Worm (Caenorhabditis elegans) whole organism, L1 larva: Measurements from ENCODE around the gene C34C6.10.
A peak's percentile ranks its signal among the peaks of the same experiment; 100 is the strongest.

ENCODE experiments used
- C16A3.4 ChIP-seq: fragments of 150-350 bp; optimal IDR thresholded peaks from 2 replicates; lab custom pipeline; 2014; ENCODE audit warnings: missing biosample characterization, missing genetic modification characterization
- C34B4.2 ChIP-seq: sonication (generic microtip); optimal IDR thresholded peaks from 2 replicates; lab custom pipeline; 2017; ENCODE audit warnings: mild to moderate bottlenecking, missing genetic modification characterization, missing compliant biosample characterization
- F16B12.6 ChIP-seq: fragments of 150-350 bp; optimal IDR thresholded peaks from 2 replicates; lab custom pipeline; 2014; ENCODE audit warnings: missing biosample characterization, missing genetic modification characterization
- Y116A8C.19 ChIP-seq: sonication (generic microtip); optimal IDR thresholded peaks from 2 replicates; lab custom pipeline; 2016; ENCODE audit warnings: missing compliant biosample characterization, missing genetic modification characterization, borderline replicate concordance
- aly-2 ChIP-seq: fragments of 150-350 bp; optimal IDR thresholded peaks from 2 replicates; lab custom pipeline; 2014; ENCODE audit warnings: missing biosample characterization, missing genetic modification characterization
- blmp-1 ChIP-seq: fragments of 150-350 bp; optimal IDR thresholded peaks from 2 replicates; lab custom pipeline; 2014; ENCODE audit warnings: missing biosample characterization, missing genetic modification characterization
- ceh-63 ChIP-seq: fragments of 200-800 bp; sonication (Bioruptor generic); optimal IDR thresholded peaks from 2 replicates; lab custom pipeline; 2018; ENCODE audit warnings: mild to moderate bottlenecking, missing genetic modification characterization, missing compliant biosample characterization
- ceh-8 ChIP-seq: fragments of 200-800 bp; sonication (Bioruptor generic); optimal IDR thresholded peaks from 2 replicates; lab custom pipeline; 2018; ENCODE audit warnings: mild to moderate bottlenecking, missing genetic modification characterization, moderate library complexity, missing compliant biosample characterization
- ceh-82 ChIP-seq, 3 experiments: fragments of 150-350 bp in 1 of 3; sonication (generic microtip) in 2 of 3; optimal IDR thresholded peaks; 2 replicates each; lab custom pipeline; 2014 to 2017; ENCODE audit warnings: missing biosample characterization in 3 of 3, missing genetic modification characterization in 3 of 3
- ceh-90 ChIP-seq: sonication (generic microtip); optimal IDR thresholded peaks from 2 replicates; lab custom pipeline; 2016; ENCODE audit warnings: missing genetic modification characterization, missing compliant biosample characterization
- dpl-1 ChIP-seq, 3 experiments: fragments of 150-350 bp in 2 of 3; sonication (generic microtip) in 1 of 3; optimal IDR thresholded peaks; 2 replicates each; lab custom pipeline; 2014 to 2017; ENCODE audit warnings: missing biosample characterization in 3 of 3, missing genetic modification characterization in 3 of 3, missing genetic modification reagents in 3 of 3
- egl-13 ChIP-seq: sonication (generic microtip); optimal IDR thresholded peaks from 2 replicates; lab custom pipeline; 2016; ENCODE audit warnings: missing genotype, missing genetic modification reagents, missing genetic modification characterization, missing compliant biosample characterization
- egl-27 ChIP-seq, 2 experiments: fragments of 150-350 bp in 1 of 2; sonication (generic microtip); optimal IDR thresholded peaks; 3 replicates each; lab custom pipeline; 2017 to 2018; ENCODE audit warnings: missing biosample characterization in 2 of 2, missing genetic modification characterization in 2 of 2, missing genetic modification reagents in 2 of 2
- elt-2 ChIP-seq: sonication (generic microtip); optimal IDR thresholded peaks from 2 replicates; lab custom pipeline; 2016; ENCODE audit warnings: missing genetic modification characterization, mild to moderate bottlenecking, inconsistent platforms, missing compliant biosample characterization, missing genetic modification reagents
- elt-3 ChIP-seq, 6 experiments: fragments of 150-350 bp in 1 of 6; sonication (generic microtip); optimal IDR thresholded peaks; 2 replicates each; lab custom pipeline; 2017 to 2018; ENCODE audit warnings: missing biosample characterization in 6 of 6, missing genetic modification characterization in 6 of 6, inconsistent platforms in 1 of 6
- ets-5 ChIP-seq: fragments of 200-800 bp; sonication (Bioruptor generic); IDR thresholded peaks from 2 replicates; pipeline ENCODE4 v1.3.6; 2022; ENCODE audit warnings: missing genetic modification characterization, missing compliant biosample characterization
- fkh-8 ChIP-seq: sonication (generic microtip); optimal IDR thresholded peaks from 2 replicates; lab custom pipeline; 2016; ENCODE audit warnings: mild to moderate bottlenecking, missing genetic modification characterization, missing compliant biosample characterization
- hlh-17 ChIP-seq: fragments of 200-800 bp; sonication (Bioruptor generic); optimal IDR thresholded peaks from 2 replicates; lab custom pipeline; 2018; ENCODE audit warnings: missing genetic modification characterization, mild to moderate bottlenecking, missing compliant biosample characterization, moderate library complexity, borderline replicate concordance
- hpl-2 ChIP-seq: fragments of 150-350 bp; optimal IDR thresholded peaks from 2 replicates; lab custom pipeline; 2014; ENCODE audit warnings: missing biosample characterization, missing genetic modification reagents, missing genetic modification characterization
- irx-1 ChIP-seq: sonication (generic microtip); optimal IDR thresholded peaks from 2 replicates; lab custom pipeline; 2016; ENCODE audit warnings: missing genetic modification characterization, missing compliant biosample characterization
- isw-1 ChIP-seq: fragments of 200-800 bp; sonication (Bioruptor generic); IDR thresholded peaks from 2 replicates; pipeline ENCODE4 v1.3.6; 2022; ENCODE audit warnings: missing genetic modification characterization, missing compliant biosample characterization
- jun-1 ChIP-seq: fragments of 150-350 bp; optimal IDR thresholded peaks from 2 replicates; lab custom pipeline; 2014; ENCODE audit warnings: missing biosample characterization, missing genetic modification reagents, missing genetic modification characterization
- lin-35 ChIP-seq, 2 experiments: fragments of 150-350 bp; optimal IDR thresholded peaks; 2 replicates each; lab custom pipeline; 2014; ENCODE audit warnings: missing biosample characterization in 2 of 2, missing genetic modification characterization in 2 of 2, missing genetic modification reagents in 2 of 2
- lin-39 ChIP-seq: fragments of 150-350 bp; optimal IDR thresholded peaks from 2 replicates; lab custom pipeline; 2014; ENCODE audit warnings: missing biosample characterization, missing genetic modification reagents, missing genetic modification characterization
- mab-9 ChIP-seq: fragments of 200-800 bp; sonication (Bioruptor generic); IDR thresholded peaks from 2 replicates; pipeline ENCODE4 v1.3.6; 2022; ENCODE audit warnings: missing genetic modification reagents, missing genetic modification characterization, missing compliant biosample characterization
- mdl-1 ChIP-seq, 2 experiments: fragments of 150-350 bp; optimal IDR thresholded peaks; 2 replicates each; lab custom pipeline; 2014 to 2017; ENCODE audit warnings: missing biosample characterization in 2 of 2, missing genetic modification characterization in 2 of 2, inconsistent platforms in 1 of 2
- mef-2 ChIP-seq: fragments of 150-350 bp; optimal IDR thresholded peaks from 2 replicates; lab custom pipeline; 2014; ENCODE audit warnings: missing biosample characterization, missing genetic modification characterization
- mep-1 ChIP-seq: fragments of 150-350 bp; optimal IDR thresholded peaks from 2 replicates; lab custom pipeline; 2014; ENCODE audit warnings: missing biosample characterization, missing genetic modification characterization
- nhr-12 ChIP-seq: sonication (generic microtip); optimal IDR thresholded peaks from 2 replicates; lab custom pipeline; 2017; ENCODE audit warnings: missing biosample characterization, missing genetic modification characterization
- nhr-20 ChIP-seq: sonication (generic microtip); optimal IDR thresholded peaks from 2 replicates; lab custom pipeline; 2016; ENCODE audit warnings: mild to moderate bottlenecking, missing genetic modification characterization, missing compliant biosample characterization
- nhr-28 ChIP-seq: fragments of 150-350 bp; optimal IDR thresholded peaks from 2 replicates; lab custom pipeline; 2014; ENCODE audit warnings: missing biosample characterization, missing genetic modification characterization
- nhr-71 ChIP-seq: sonication (generic microtip); optimal IDR thresholded peaks from 2 replicates; lab custom pipeline; 2016; ENCODE audit warnings: mild to moderate bottlenecking, missing genetic modification characterization, moderate library complexity, missing compliant biosample characterization
- nhr-76 ChIP-seq: sonication (generic microtip); optimal IDR thresholded peaks from 2 replicates; lab custom pipeline; 2017; ENCODE audit warnings: missing biosample characterization, missing genetic modification characterization
- nhr-77 ChIP-seq: fragments of 150-350 bp; optimal IDR thresholded peaks from 2 replicates; lab custom pipeline; 2014; ENCODE audit warnings: missing biosample characterization, missing genetic modification characterization
- nhr-90 ChIP-seq: sonication (generic microtip); optimal IDR thresholded peaks from 2 replicates; lab custom pipeline; 2016; ENCODE audit warnings: mild to moderate bottlenecking, missing genetic modification characterization, missing compliant biosample characterization; ENCODE audit not compliant: poor library complexity
- pax-3 ChIP-seq: fragments of 200-800 bp; sonication (Bioruptor generic); optimal IDR thresholded peaks from 2 replicates; lab custom pipeline; 2018; ENCODE audit warnings: mild to moderate bottlenecking, missing genetic modification characterization, moderate library complexity, missing compliant biosample characterization
- rnt-1 ChIP-seq: sonication (generic microtip); optimal IDR thresholded peaks from 2 replicates; lab custom pipeline; 2016; ENCODE audit warnings: mild to moderate bottlenecking, missing genetic modification characterization, moderate library complexity, missing compliant biosample characterization
- skn-1 ChIP-seq: fragments of 150-350 bp; optimal IDR thresholded peaks from 2 replicates; lab custom pipeline; 2014; ENCODE audit warnings: missing biosample characterization, missing genetic modification characterization
- snu-23 ChIP-seq: sonication (generic microtip); optimal IDR thresholded peaks from 2 replicates; lab custom pipeline; 2016; ENCODE audit warnings: missing genetic modification characterization, missing compliant biosample characterization
- sox-4 ChIP-seq: sonication (generic microtip); optimal IDR thresholded peaks from 2 replicates; lab custom pipeline; 2016; ENCODE audit warnings: missing genetic modification characterization, missing compliant biosample characterization
- sptf-1 ChIP-seq: fragments of 150-350 bp; optimal IDR thresholded peaks from 2 replicates; lab custom pipeline; 2014; ENCODE audit warnings: missing biosample characterization, missing genetic modification characterization
- sup-37 ChIP-seq: fragments of 200-800 bp; sonication (Bioruptor generic); optimal IDR thresholded peaks from 2 replicates; lab custom pipeline; 2018; ENCODE audit warnings: mild to moderate bottlenecking, missing genetic modification characterization, missing compliant biosample characterization
- swsn-7 ChIP-seq: sonication (generic microtip); optimal IDR thresholded peaks from 2 replicates; lab custom pipeline; 2016; ENCODE audit warnings: missing genetic modification characterization, missing compliant biosample characterization
- unc-62 ChIP-seq: fragments of 150-350 bp; optimal IDR thresholded peaks from 2 replicates; lab custom pipeline; 2014; ENCODE audit warnings: missing biosample characterization, missing genetic modification reagents, missing genetic modification characterization
- vab-15 ChIP-seq: sonication (generic microtip); optimal IDR thresholded peaks from 2 replicates; lab custom pipeline; 2017; ENCODE audit warnings: missing genotype, mild to moderate bottlenecking, missing genetic modification characterization, missing compliant biosample characterization
- xbp-1 ChIP-seq: sonication (generic microtip); optimal IDR thresholded peaks from 2 replicates; lab custom pipeline; 2016; ENCODE audit warnings: missing genetic modification characterization, missing compliant biosample characterization
- zag-1 ChIP-seq: fragments of 150-350 bp; optimal IDR thresholded peaks from 2 replicates; lab custom pipeline; 2014; ENCODE audit warnings: missing biosample characterization, missing genetic modification characterization
- zip-4 ChIP-seq: fragments of 200-800 bp; sonication (Bioruptor generic); optimal IDR thresholded peaks from 2 replicates; lab custom pipeline; 2018; ENCODE audit warnings: mild to moderate bottlenecking, missing genetic modification characterization, moderate library complexity, missing compliant biosample characterization
- ztf-4 ChIP-seq: fragments of 150-350 bp; optimal IDR thresholded peaks from 2 replicates; lab custom pipeline; 2014; ENCODE audit warnings: missing biosample characterization, missing genetic modification characterization

C34C6.10 gene

ce11 chrII:8742006-8742847 lies 46.5 kb upstream of the C34C6.10 start (continued):
- TF ChIP-seq hlh-17 (GFP tag; lab: Kevin White, UChicago): no peak
- peak in 1 of 2 experiments; percentile 81 for TF ChIP-seq lin-35 (GFP tag; optimal IDR thresholded peaks at IDR 0.05; lab: Kevin White, UChicago)
- TF ChIP-seq ceh-82 (tag; optimal IDR thresholded peaks at IDR 0.05; lab: Kevin White, UChicago): no peak
- peak; percentile 91 for TF ChIP-seq blmp-1 (tag; lab: Kevin White, UChicago)
- TF ChIP-seq rnt-1: peak; percentile 13
- TF ChIP-seq elt-3 (tag; optimal IDR thresholded peaks at IDR 0.05; lab: Kevin White, UChicago): peak in 5 of 6 experiments; percentile 29 to 97 (median 64)
- no peak for TF ChIP-seq zip-4 (GFP tag; lab: Kevin White, UChicago)
- TF ChIP-seq unc-62: no peak
- TF ChIP-seq dpl-1 (GFP tag; optimal IDR thresholded peaks at IDR 0.05; lab: Kevin White, UChicago): peak in 2 of 3 experiments; percentile 19 to 31
- no peak for TF ChIP-seq mef-2 (tag; lab: Kevin White, UChicago)
- TF ChIP-seq sptf-1 (tag; lab: Kevin White, UChicago): no peak
- peak; percentile 16 for TF ChIP-seq swsn-7 (tag; lab: Kevin White, UChicago)
- TF ChIP-seq mdl-1 (tag; optimal IDR thresholded peaks at IDR 0.05; lab: Kevin White, UChicago): peak in 1 of 2 experiments; percentile 97
- TF ChIP-seq nhr-20 (tag; lab: Kevin White, UChicago): peak; percentile 97

DNA sequence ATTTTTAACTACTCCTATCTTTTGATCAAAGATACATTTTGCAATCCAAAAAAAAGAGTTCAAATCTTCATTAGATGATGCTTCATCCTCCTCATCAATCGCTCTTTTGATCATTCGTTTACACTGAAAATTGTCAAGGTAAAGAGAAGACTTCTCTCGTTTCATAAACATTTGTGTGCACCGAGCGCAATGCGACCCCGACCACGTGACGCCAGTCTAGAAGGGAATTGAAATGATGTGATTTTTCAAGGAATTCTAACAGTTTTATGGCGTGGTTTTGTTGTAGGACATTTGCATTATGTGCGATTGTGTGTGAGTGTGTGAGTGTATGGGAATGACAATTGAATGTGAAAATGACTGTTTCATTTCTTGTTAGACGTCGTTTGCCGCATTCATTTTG lies 45.6 kb upstream of the C34C6.10 start:
- peak; percentile 7 for TF ChIP-seq irx-1 (tag; lab: Kevin White, UChicago)
- TF ChIP-seq ztf-4 (tag; lab: Kevin White, UChicago): peak; percentile 8
- no peak for TF ChIP-seq mab-9 (GFP tag; lab: Robert Waterston, UW)
- TF ChIP-seq sox-4 (tag; lab: Kevin White, UChicago): no peak
- no peak for TF ChIP-seq Y116A8C.19 (tag; lab: Kevin White, UChicago)
- no peak for TF ChIP-seq nhr-12
- no peak for TF ChIP-seq egl-27 (tag; optimal IDR thresholded peaks at IDR 0.05; lab: Kevin White, UChicago)
- no peak for TF ChIP-seq lin-39 (tag; lab: Kevin White, UChicago)
- TF ChIP-seq nhr-76 (tag; lab: Kevin White, UChicago): no peak
- TF ChIP-seq nhr-77 (tag; lab: Kevin White, UChicago): no peak
- TF ChIP-seq ets-5 (GFP tag; lab: Robert Waterston, UW): no peak
- no peak for TF ChIP-seq nhr-90 (tag; lab: Kevin White, UChicago)
- TF ChIP-seq nhr-28 (tag; lab: Kevin White, UChicago): no peak
- TF ChIP-seq nhr-71: peak; percentile 79
- TF ChIP-seq C34B4.2: no peak
- TF ChIP-seq blmp-1 (tag; lab: Kevin White, UChicago): no peak
- no peak for TF ChIP-seq vab-15
- peak; percentile 2 for TF ChIP-seq xbp-1 (tag; lab: Kevin White, UChicago)
- TF ChIP-seq zag-1 (tag; lab: Kevin White, UChicago): no peak
- no peak for TF ChIP-seq ceh-63 (GFP tag; lab: Kevin White, UChicago)
- no peak for TF ChIP-seq fkh-8 (tag; lab: Kevin White, UChicago)
- TF ChIP-seq C16A3.4 (tag; lab: Kevin White, UChicago): no peak
- TF ChIP-seq snu-23 (GFP tag; lab: Kevin White, UChicago): peak; percentile 73
- TF ChIP-seq F16B12.6 (tag; lab: Kevin White, UChicago): no peak
- TF ChIP-seq isw-1: no peak
- TF ChIP-seq sup-37 (GFP tag; lab: Kevin White, UChicago): no peak
- TF ChIP-seq ceh-8 (GFP tag; lab: Kevin White, UChicago): no peak
- no peak for TF ChIP-seq hpl-2 (GFP tag; lab: Kevin White, UChicago)
- TF ChIP-seq lin-35 (GFP tag; optimal IDR thresholded peaks at IDR 0.05; lab: Kevin White, UChicago): peak; percentile 4 to 55
- no peak for TF ChIP-seq skn-1 (tag; lab: Kevin White, UChicago)
- no peak for TF ChIP-seq egl-13
- no peak for TF ChIP-seq pax-3 (tag; lab: Kevin White, UChicago)
- TF ChIP-seq ceh-90 (tag; lab: Kevin White, UChicago): no peak
- TF ChIP-seq rnt-1: peak; percentile 75
- no peak for TF ChIP-seq mef-2 (tag; lab: Kevin White, UChicago)
- no peak for TF ChIP-seq jun-1
- no peak for TF ChIP-seq aly-2
- peak; percentile 3 for TF ChIP-seq elt-2 (tag; lab: Kevin White, UChicago)
- TF ChIP-seq nhr-20 (tag; lab: Kevin White, UChicago): peak; percentile 81
- TF ChIP-seq mep-1 (tag; lab: Kevin White, UChicago): peak; percentile 18
